Worm (Caenorhabditis elegans) whole organism, L2 larva: Measurements from ENCODE around the gene F54H5.5.

Experiments used
- alr-1 ChIP-seq: fragments of 150-350 bp; optimal IDR thresholded peaks from 2 replicates; lab custom pipeline; 2014; ENCODE audit warnings: missing biosample characterization, missing genetic modification characterization
- blmp-1 ChIP-seq: sonication (generic microtip); optimal IDR thresholded peaks from 2 replicates; lab custom pipeline; 2017; ENCODE audit warnings: missing genetic modification characterization, mild to moderate bottlenecking, missing compliant biosample characterization, antibody characterized with exemption, moderate library complexity; ENCODE audit not compliant: insufficient read depth
- crh-2 ChIP-seq: sonication (generic microtip); optimal IDR thresholded peaks from 2 replicates; lab custom pipeline; 2017; ENCODE audit warnings: missing biosample characterization, missing genetic modification characterization
- elt-1 ChIP-seq: fragments of 150-350 bp; optimal IDR thresholded peaks from 2 replicates; lab custom pipeline; 2014; ENCODE audit warnings: missing biosample characterization, missing genetic modification characterization
- lin-11 ChIP-seq: fragments of 150-350 bp; sonication (generic microtip); optimal IDR thresholded peaks from 2 replicates; lab custom pipeline; 2014; ENCODE audit warnings: missing biosample characterization, missing genetic modification characterization, inconsistent platforms, mixed read lengths
- lin-13 ChIP-seq: fragments of 150-350 bp; optimal IDR thresholded peaks from 2 replicates; lab custom pipeline; 2014; ENCODE audit warnings: missing biosample characterization, missing genetic modification reagents, missing genetic modification characterization
- lin-39 ChIP-seq: fragments of 150-350 bp; optimal IDR thresholded peaks from 2 replicates; lab custom pipeline; 2014; ENCODE audit warnings: missing biosample characterization, missing genetic modification reagents, missing genetic modification characterization
- nhr-129 ChIP-seq: fragments of 150-350 bp; optimal IDR thresholded peaks from 2 replicates; lab custom pipeline; 2014; ENCODE audit warnings: missing biosample characterization, missing genetic modification characterization
- nhr-25 ChIP-seq: fragments of 150-350 bp; sonication (generic microtip); optimal IDR thresholded peaks from 3 replicates; lab custom pipeline; 2014; ENCODE audit warnings: missing biosample characterization, missing genetic modification characterization
- snpc-4 ChIP-seq: fragments of 150-350 bp; optimal IDR thresholded peaks from 2 replicates; lab custom pipeline; 2014; ENCODE audit warnings: missing biosample characterization, missing genetic modification characterization

- TF ChIP-seq alr-1 (tag; lab: Kevin White, UChicago): no peak
- no peak for TF ChIP-seq snpc-4
- TF ChIP-seq nhr-129 (tag; lab: Kevin White, UChicago): no peak
- no peak for TF ChIP-seq elt-1 (tag; lab: Kevin White, UChicago)
- no peak for TF ChIP-seq lin-13 (GFP tag; lab: Kevin White, UChicago)
- TF ChIP-seq nhr-25 (tag; lab: Kevin White, UChicago): no peak
- TF ChIP-seq lin-11 (tag; lab: Kevin White, UChicago): no peak
- no peak for TF ChIP-seq crh-2
- no peak for TF ChIP-seq lin-39 (tag; lab: Kevin White, UChicago)
- no peak for TF ChIP-seq blmp-1 (tag; lab: Kevin White, UChicago)
These were observed 16.8 kb downstream of the F54H5.5 start for ce11 chrII:6610262-6610661.
